Fruit fly (Drosophila melanogaster) whole organism, embryonic: ENCODE results near the gene Gbs-76A.

ENCODE experiments used
- ATbp ChIP-seq: fragments of 200-800 bp; sonication (Bioruptor generic); optimal IDR thresholded peaks from 2 replicates; lab custom pipeline; 2017; ENCODE audit warnings: missing biosample characterization, mild to moderate bottlenecking, missing genetic modification characterization, missing genetic modification reagents
- CG11247 ChIP-seq: fragments of 200-800 bp; sonication (Bioruptor generic); IDR thresholded peaks from 2 replicates; pipeline ENCODE4 v1.3.6; 2022; ENCODE audit warnings: missing biosample characterization, missing genetic modification characterization
- CG12104 ChIP-seq: fragments of 200-800 bp; sonication (Bioruptor generic); optimal IDR thresholded peaks from 3 replicates; lab custom pipeline; 2016; ENCODE audit warnings: missing biosample characterization, missing genetic modification characterization
- CG14014 ChIP-seq: fragments of 200-800 bp; sonication (Bioruptor generic); IDR thresholded peaks from 2 replicates; pipeline ENCODE4 v1.3.6; 2022; ENCODE audit warnings: missing biosample characterization, missing genetic modification characterization
- CG1603 ChIP-seq: fragments of 200-800 bp; sonication (Bioruptor generic); optimal IDR thresholded peaks from 2 replicates; lab custom pipeline; 2019; ENCODE audit warnings: missing biosample characterization, mild to moderate bottlenecking, missing genetic modification characterization, moderate library complexity
- CG2202 ChIP-seq: fragments of 200-800 bp; sonication (Bioruptor generic); optimal IDR thresholded peaks from 2 replicates; lab custom pipeline; 2018; ENCODE audit warnings: missing biosample characterization, mild to moderate bottlenecking, missing genetic modification characterization
- CG2875 ChIP-seq: fragments of 200-800 bp; sonication (Bioruptor generic); optimal IDR thresholded peaks from 2 replicates; lab custom pipeline; 2017; ENCODE audit warnings: missing biosample characterization, mild to moderate bottlenecking, missing genetic modification characterization, missing genetic modification reagents
- CG32772 ChIP-seq: fragments of 200-800 bp; sonication (Bioruptor generic); IDR thresholded peaks from 2 replicates; pipeline ENCODE4 v1.3.6; 2022; ENCODE audit warnings: missing biosample characterization, missing genetic modification characterization
- CG34376 ChIP-seq: fragments of 200-800 bp; sonication (Bioruptor generic); optimal IDR thresholded peaks from 2 replicates; lab custom pipeline; 2018; ENCODE audit warnings: missing biosample characterization, mild to moderate bottlenecking, missing genetic modification characterization
- CG3995 ChIP-seq: fragments of 200-800 bp; sonication (Bioruptor generic); optimal IDR thresholded peaks from 3 replicates; lab custom pipeline; 2016; ENCODE audit warnings: missing biosample characterization, missing genetic modification characterization
- CG4820 ChIP-seq: fragments of 200-800 bp; sonication (Bioruptor generic); optimal IDR thresholded peaks from 3 replicates; lab custom pipeline; 2016; ENCODE audit warnings: missing biosample characterization, missing genetic modification characterization
- CG6765 ChIP-seq: fragments of 200-800 bp; sonication (Bioruptor generic); optimal IDR thresholded peaks from 3 replicates; lab custom pipeline; 2017; ENCODE audit warnings: missing biosample characterization, mild to moderate bottlenecking, missing genetic modification characterization
- CG6854 ChIP-seq: fragments of 200-800 bp; sonication (Bioruptor generic); optimal IDR thresholded peaks from 3 replicates; lab custom pipeline; 2017; ENCODE audit warnings: missing biosample characterization, mild to moderate bottlenecking, missing genetic modification characterization
- D19B ChIP-seq: fragments of 200-800 bp; sonication (Bioruptor generic); optimal IDR thresholded peaks from 2 replicates; lab custom pipeline; 2017; ENCODE audit warnings: missing biosample characterization, mild to moderate bottlenecking, missing genetic modification characterization
- Gug ChIP-seq: fragments of 200-800 bp; sonication (Bioruptor generic); IDR thresholded peaks from 4 replicates; pipeline ENCODE4 v1.3.6; 2022; ENCODE audit warnings: missing biosample characterization, missing genetic modification characterization
- H15 ChIP-seq: fragments of 200-800 bp; sonication (Bioruptor generic); IDR thresholded peaks from 3 replicates; pipeline ENCODE4 v1.3.6; 2022; ENCODE audit warnings: missing biosample characterization, missing genetic modification characterization
- HLH3B ChIP-seq: fragments of 200-800 bp; sonication (Bioruptor generic); IDR thresholded peaks from 2 replicates; pipeline ENCODE4 v1.3.6; 2022; ENCODE audit warnings: missing biosample characterization, missing genetic modification characterization
- HmgZ ChIP-seq: fragments of 200-800 bp; sonication (Bioruptor generic); optimal IDR thresholded peaks from 2 replicates; lab custom pipeline; 2018; ENCODE audit warnings: missing biosample characterization, mild to moderate bottlenecking, missing genetic modification characterization
- Hr51 ChIP-seq, 2 experiments: fragments of 200-800 bp; sonication (Bioruptor generic); optimal IDR thresholded peaks; 2 replicates in 1 of 2; 3 replicates in 1 of 2; lab custom pipeline; 2016 to 2018; ENCODE audit warnings: missing biosample characterization in 2 of 2, missing genetic modification characterization in 2 of 2, mild to moderate bottlenecking in 1 of 2, moderate library complexity in 1 of 2
- Lim3 ChIP-seq: fragments of 200-800 bp; sonication (Bioruptor generic); IDR thresholded peaks from 2 replicates; pipeline ENCODE4 v1.3.6; 2022; ENCODE audit warnings: missing biosample characterization, missing genetic modification characterization
- Med ChIP-seq: fragments of 200-800 bp; sonication (Bioruptor generic); peaks from one replicate; lab custom pipeline; 2016; ENCODE audit warnings: missing biosample characterization, missing genetic modification characterization, mild to moderate bottlenecking, inconsistent platforms, moderate library complexity
- Meics ChIP-seq: fragments of 200-800 bp; sonication (Bioruptor generic); optimal IDR thresholded peaks from 2 replicates; lab custom pipeline; 2017; ENCODE audit warnings: missing biosample characterization, mild to moderate bottlenecking, missing genetic modification characterization
- Ssrp ChIP-seq: fragments of 200-800 bp; sonication (Bioruptor generic); optimal IDR thresholded peaks from 2 replicates; lab custom pipeline; 2018; ENCODE audit warnings: missing biosample characterization, mild to moderate bottlenecking, missing genetic modification characterization, moderate library complexity
- Taf1 ChIP-seq: fragments of 200-800 bp; sonication (Bioruptor generic); IDR thresholded peaks from 2 replicates; pipeline ENCODE4 v1.3.6; 2022; ENCODE audit warnings: missing biosample characterization, missing genetic modification characterization
- Trl ChIP-seq, 3 experiments: fragments of >200 bp in 2 of 3; fragments of 200-800 bp in 1 of 3; sonication (Bioruptor generic) in 1 of 3; optimal IDR thresholded peaks; 2 replicates in 1 of 3; 3 replicates in 2 of 3; lab custom pipeline; 2016 to 2017; ENCODE audit warnings: missing biosample characterization in 1 of 3, missing genetic modification characterization in 1 of 3
- YL-1 ChIP-seq: fragments of 200-800 bp; sonication (Bioruptor generic); optimal IDR thresholded peaks from 3 replicates; lab custom pipeline; 2017; ENCODE audit warnings: missing biosample characterization, mild to moderate bottlenecking, missing genetic modification characterization
- al ChIP-seq: fragments of 200-800 bp; sonication (Bioruptor generic); IDR thresholded peaks from 2 replicates; pipeline ENCODE4 v1.3.6; 2022; ENCODE audit warnings: missing biosample characterization, missing genetic modification characterization
- ap ChIP-seq: fragments of 200-800 bp; sonication (Bioruptor generic); IDR thresholded peaks from 2 replicates; pipeline ENCODE4 v1.3.6; 2022; ENCODE audit warnings: missing biosample characterization, missing genetic modification characterization
- cato ChIP-seq: fragments of 200-800 bp; sonication (Bioruptor generic); optimal IDR thresholded peaks from 2 replicates; lab custom pipeline; 2016; ENCODE audit warnings: missing biosample characterization, missing genetic modification characterization, borderline replicate concordance
- caup ChIP-seq: fragments of 200-800 bp; sonication (Bioruptor generic); optimal IDR thresholded peaks from 3 replicates; lab custom pipeline; 2017; ENCODE audit warnings: missing biosample characterization, mild to moderate bottlenecking, missing genetic modification characterization, moderate library complexity; ENCODE audit not compliant: severe bottlenecking
- chif ChIP-seq, 2 experiments: fragments of 200-800 bp; sonication (Bioruptor generic); optimal IDR thresholded peaks; 3 replicates each; lab custom pipeline; 2016; ENCODE audit warnings: missing biosample characterization in 2 of 2, missing genetic modification characterization in 2 of 2
- chn ChIP-seq: fragments of 200-800 bp; sonication (Bioruptor generic); optimal IDR thresholded peaks from 2 replicates; lab custom pipeline; 2016; ENCODE audit warnings: missing biosample characterization, missing genetic modification characterization
- fd3F ChIP-seq: fragments of 200-800 bp; sonication (Bioruptor generic); optimal IDR thresholded peaks from 2 replicates; lab custom pipeline; 2018; ENCODE audit warnings: missing biosample characterization, mild to moderate bottlenecking, missing genetic modification characterization, moderate library complexity
- gce ChIP-seq: fragments of 200-800 bp; sonication (Bioruptor generic); IDR thresholded peaks from 3 replicates; pipeline ENCODE4 v1.3.6; 2022; ENCODE audit warnings: missing biosample characterization, missing genetic modification characterization
- lov ChIP-seq, 2 experiments: fragments of 200-800 bp in 1 of 2; fragments of >200 bp in 1 of 2; sonication (Bioruptor generic) in 1 of 2; IDR thresholded peaks in 1 of 2; optimal IDR thresholded peaks in 1 of 2; 2 replicates in 1 of 2; 3 replicates in 1 of 2; pipeline versions ENCODE4 v1.3.6 to Lab custom; 2017 to 2022; ENCODE audit warnings: missing biosample characterization in 1 of 2, missing genetic modification characterization in 1 of 2
- org-1 ChIP-seq: fragments of 200-800 bp; sonication (Bioruptor generic); optimal IDR thresholded peaks from 2 replicates; lab custom pipeline; 2017; ENCODE audit warnings: missing biosample characterization, missing genetic modification characterization
- pb ChIP-seq: fragments of 200-800 bp; sonication (Bioruptor generic); optimal IDR thresholded peaks from 3 replicates; lab custom pipeline; 2016; ENCODE audit warnings: missing biosample characterization, missing genetic modification characterization
- phol ChIP-seq: fragments of 200-800 bp; sonication (Bioruptor generic); optimal IDR thresholded peaks from 3 replicates; lab custom pipeline; 2018; ENCODE audit warnings: missing biosample characterization, mild to moderate bottlenecking, missing genetic modification characterization, moderate library complexity
- prd ChIP-seq, 3 experiments: fragments of >200 bp in 2 of 3; fragments of 200-800 bp in 1 of 3; sonication (Bioruptor generic) in 1 of 3; optimal IDR thresholded peaks in 2 of 3; IDR thresholded peaks in 1 of 3; 2 replicates in 2 of 3; 3 replicates in 1 of 3; pipeline versions ENCODE4 v1.3.6 to Lab custom; 2017 to 2022; ENCODE audit warnings: missing biosample characterization in 1 of 3, missing genetic modification characterization in 1 of 3
- sens ChIP-seq: fragments of 200-800 bp; sonication (Bioruptor generic); peaks from one replicate; lab custom pipeline; 2016; ENCODE audit warnings: missing biosample characterization, missing genetic modification characterization
- slbo ChIP-seq: fragments of 200-800 bp; sonication (Bioruptor generic); IDR thresholded peaks from 2 replicates; pipeline ENCODE4 v1.3.6; 2022; ENCODE audit warnings: missing biosample characterization, missing genetic modification characterization
- tin ChIP-seq: fragments of 200-800 bp; sonication (Bioruptor generic); optimal IDR thresholded peaks from 3 replicates; lab custom pipeline; 2016; ENCODE audit warnings: missing biosample characterization, missing genetic modification characterization
- tio ChIP-seq: fragments of 200-800 bp; sonication (Bioruptor generic); optimal IDR thresholded peaks from 2 replicates; lab custom pipeline; 2017; ENCODE audit warnings: missing biosample characterization, missing genetic modification characterization, inconsistent platforms
- ttk ChIP-seq: fragments of 200-800 bp; sonication (Bioruptor generic); IDR thresholded peaks from 2 replicates; pipeline ENCODE4 v2.1.2; 2022; ENCODE audit warnings: missing biosample characterization, missing genetic modification characterization
- tx ChIP-seq: fragments of 200-800 bp; sonication (Bioruptor generic); optimal IDR thresholded peaks from 2 replicates; lab custom pipeline; 2016; ENCODE audit warnings: missing biosample characterization, missing genetic modification characterization
- yki ChIP-seq: fragments of >200 bp; optimal IDR thresholded peaks from 3 replicates; lab custom pipeline; 2018
- z ChIP-seq: fragments of 200-800 bp; sonication (Bioruptor generic); IDR thresholded peaks from 3 replicates; pipeline ENCODE4 v1.3.6; 2022; ENCODE audit warnings: missing biosample characterization, missing genetic modification characterization
- zen2 ChIP-seq: fragments of 200-800 bp; sonication (Bioruptor generic); IDR thresholded peaks from 3 replicates; pipeline ENCODE4 v1.3.6; 2022; ENCODE audit warnings: missing biosample characterization, missing genetic modification characterization; ENCODE audit not compliant: partially characterized antibody
- zf30C ChIP-seq: fragments of 200-800 bp; sonication (Bioruptor generic); optimal IDR thresholded peaks from 3 replicates; lab custom pipeline; 2018; ENCODE audit warnings: missing biosample characterization, mild to moderate bottlenecking, missing genetic modification characterization

Gene Gbs-76A

DNA sequence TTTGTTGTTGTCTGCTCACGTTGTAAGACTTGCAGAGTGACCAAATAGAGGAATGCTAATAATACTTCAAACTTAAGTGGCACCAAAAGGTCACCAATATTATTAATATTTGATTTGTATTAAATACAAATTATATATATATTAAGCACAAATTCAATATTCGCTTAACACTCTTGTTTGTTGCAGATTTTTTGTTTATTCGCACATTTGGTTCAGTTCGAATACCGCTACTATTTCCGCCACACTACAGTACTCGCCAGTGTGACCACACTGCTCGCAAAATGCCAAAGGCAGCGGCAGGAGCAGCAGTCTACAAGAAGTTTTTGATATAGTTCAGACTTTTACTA lies 28.5 kb downstream of the Gbs-76A start, which contains the start of gene Max (continued):
- peak; percentile 70 for TF ChIP-seq CG14014 (GFP tag; lab: Robert Waterston, UW)
- peak; percentile 0 for TF ChIP-seq ATbp
- TF ChIP-seq Med, result peak; percentile 81
- TF ChIP-seq CG2875 (GFP tag; lab: Kevin White, UChicago), result peak; percentile 52
- TF ChIP-seq chn (GFP tag; lab: Kevin White, UChicago), result peak; percentile 14
- peak; percentile 83 for TF ChIP-seq HmgZ (tag; lab: Kevin White, UChicago)
- no peak for TF ChIP-seq yki (lab: Kevin White, UChicago)
- peak; percentile 8 for TF ChIP-seq cato (GFP tag; lab: Kevin White, UChicago)
- TF ChIP-seq al, result 0 out of 2 replicates have a peak, but pooled peaks have one; percentile 41
- TF ChIP-seq CG2202 (tag; lab: Kevin White, UChicago), result peak; percentile 8
- no peak for TF ChIP-seq pb (GFP tag; lab: Kevin White, UChicago)
- TF ChIP-seq prd (optimal IDR thresholded peaks at IDR 0.05; lab: Kevin White, UChicago), result no peak
- TF ChIP-seq prd (GFP tag; IDR thresholded peaks at IDR 0.05; lab: Robert Waterston, UW), result peak; percentile 77
- peak; percentile 76 for TF ChIP-seq H15 (GFP tag; lab: Robert Waterston, UW)
- TF ChIP-seq CG12104, result peak; percentile 63
- TF ChIP-seq CG4820 (GFP tag; lab: Kevin White, UChicago), result peak; percentile 13
- TF ChIP-seq Meics (GFP tag; lab: Kevin White, UChicago), result peak; percentile 71
- 0 out of 2 replicates have a peak, but pooled peaks have one; percentile 31 for TF ChIP-seq ttk (GFP tag; lab: Robert Waterston, UW)
- TF ChIP-seq z, result no peak
- TF ChIP-seq caup (GFP tag; lab: Kevin White, UChicago), result peak; percentile 75
- no peak for TF ChIP-seq Lim3 (GFP tag; lab: Robert Waterston, UW)
- peak; percentile 48 for TF ChIP-seq ap (GFP tag; lab: Robert Waterston, UW)
- peak; percentile 46 for TF ChIP-seq CG34376 (GFP tag; lab: Kevin White, UChicago)
- no peak for TF ChIP-seq zf30C
- 0 out of 2 replicates have a peak, but pooled peaks have one; percentile 36 for TF ChIP-seq Taf1 (GFP tag; lab: Robert Waterston, UW)
- peak; percentile 56 for TF ChIP-seq CG6854 (GFP tag; lab: Kevin White, UChicago)
- TF ChIP-seq CG32772, result 0 out of 2 replicates have a peak, but pooled peaks have one; percentile 45
- TF ChIP-seq sens, result peak; percentile 63
- TF ChIP-seq tio (GFP tag; lab: Kevin White, UChicago), result no peak
- peak; percentile 58 for TF ChIP-seq tin (GFP tag; lab: Kevin White, UChicago)
- TF ChIP-seq zen2 (GFP tag; lab: Robert Waterston, UW), result no peak
- peak; percentile 36; the same call in 1 of the 4 replicates for TF ChIP-seq Gug (GFP tag; lab: Robert Waterston, UW)
- peak; percentile 84 for TF ChIP-seq slbo (GFP tag; lab: Robert Waterston, UW)
- no peak for TF ChIP-seq Trl (optimal IDR thresholded peaks at IDR 0.05; lab: Kevin White, UChicago)
- no peak for TF ChIP-seq Trl (GFP tag; optimal IDR thresholded peaks at IDR 0.05; lab: Kevin White, UChicago)
- TF ChIP-seq gce (GFP tag; lab: Robert Waterston, UW), result peak; percentile 68; the same call in 2 of the 3 replicates
- peak; percentile 46 for TF ChIP-seq CG3995
- peak; percentile 92 for TF ChIP-seq YL-1 (GFP tag; lab: Kevin White, UChicago)
- peak in 1 of 2 experiments; percentile 82 for TF ChIP-seq Hr51 (GFP tag; optimal IDR thresholded peaks at IDR 0.05; lab: Kevin White, UChicago)
- TF ChIP-seq D19B, result peak; percentile 29
- TF ChIP-seq phol, result peak; percentile 83
- peak; percentile 7 for TF ChIP-seq org-1 (GFP tag; lab: Kevin White, UChicago)
- peak; percentile 59 for TF ChIP-seq Ssrp
- TF ChIP-seq tx, result no peak
- peak; percentile 54 for TF ChIP-seq fd3F (GFP tag; lab: Kevin White, UChicago)
- peak in 1 of 2 experiments; percentile 5 for TF ChIP-seq chif (GFP tag; optimal IDR thresholded peaks at IDR 0.05; lab: Kevin White, UChicago)
- TF ChIP-seq CG11247 (GFP tag; lab: Robert Waterston, UW), result peak; percentile 65
- peak; percentile 3 for TF ChIP-seq CG6765 (GFP tag; lab: Kevin White, UChicago)
- TF ChIP-seq lov (optimal IDR thresholded peaks at IDR 0.05; lab: Kevin White, UChicago), result no peak
- 0 out of 3 replicates have a peak, but pooled peaks have one; percentile 32 for TF ChIP-seq lov (GFP tag; IDR thresholded peaks at IDR 0.05; lab: Robert Waterston, UW)
- TF ChIP-seq HLH3B, result peak; percentile 74
- TF ChIP-seq CG1603 (tag; lab: Kevin White, UChicago), result peak; percentile 85
